Fruit fly (Drosophila melanogaster) whole organism: ENCODE data around the gene tow.

Source experiments
- CG8478 ChIP-seq: fragments of >200 bp; optimal IDR thresholded peaks from 2 replicates; lab custom pipeline; 2018; ENCODE audit warnings: inconsistent platforms
- EcR ChIP-seq, 2 experiments: fragments of >200 bp; optimal IDR thresholded peaks; 2 replicates each; lab custom pipeline; 2017; ENCODE audit warnings: missing biosample characterization in 2 of 2, missing genetic modification characterization in 2 of 2, missing genetic modification reagents in 2 of 2
- pan ChIP-seq: fragments of >200 bp; optimal IDR thresholded peaks from 2 replicates; lab custom pipeline; 2017
- psq ChIP-seq: fragments of >200 bp; optimal IDR thresholded peaks from 2 replicates; lab custom pipeline; 2017
- usp ChIP-seq: fragments of >200 bp; optimal IDR thresholded peaks from 2 replicates; lab custom pipeline; 2017; ENCODE audit warnings: missing biosample characterization, missing genetic modification characterization, mixed read lengths

DNA sequence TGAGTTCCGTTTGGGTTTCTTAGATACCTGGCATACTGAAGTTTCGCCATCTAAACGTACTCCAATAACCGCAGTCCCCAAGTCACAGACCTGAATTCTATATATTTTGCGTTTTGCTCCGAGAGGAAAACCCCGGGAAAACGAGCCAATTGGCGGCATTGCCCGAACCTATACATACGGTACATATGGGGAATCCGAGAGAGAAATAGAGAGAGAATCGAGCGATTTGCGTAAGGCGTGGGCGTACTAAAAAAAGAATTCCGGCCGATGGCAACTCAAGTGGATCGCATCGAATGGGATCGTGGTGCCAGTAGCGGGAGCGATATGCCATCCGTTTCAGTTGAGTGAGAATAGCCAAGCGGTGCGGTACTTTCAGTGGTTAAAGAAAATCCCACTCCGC, 47.6 kb downstream of the tow start, which contains the start of gene bin:
- TF ChIP-seq usp (GFP tag; lab: Kevin White, UChicago) (no peak), pan (lab: Kevin White, UChicago) (no peak), psq (lab: Kevin White, UChicago) (no peak), EcR (GFP tag; optimal IDR thresholded peaks at IDR 0.05; lab: Kevin White, UChicago) (no peak), CG8478 (lab: Kevin White, UChicago) (no peak)
